Fruit fly (Drosophila melanogaster): ENCODE results near the gene CG44422.
A peak's percentile ranks its signal among the peaks of the same experiment; 100 is the strongest.

Gene CG44422

DNA sequence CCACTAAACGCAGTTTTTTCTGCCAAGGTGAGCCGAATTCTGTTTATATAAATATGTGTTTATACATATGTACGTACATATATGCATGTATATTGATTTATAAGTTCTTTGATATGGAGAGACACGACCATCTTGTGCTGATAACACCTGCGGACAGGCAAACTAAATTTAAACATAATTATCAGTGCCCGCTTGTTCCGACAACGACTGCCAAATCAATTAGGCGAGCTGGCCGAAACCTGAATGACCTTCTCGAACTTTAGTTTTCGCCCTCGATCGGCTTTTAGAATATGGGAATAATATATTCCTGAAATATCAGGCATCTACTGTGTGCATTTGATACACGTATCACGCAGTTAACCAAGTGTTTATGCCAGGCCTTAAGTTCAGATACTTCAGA is 40.2 kb upstream of the CG44422 start:
- TF ChIP-seq gem (tag; optimal IDR thresholded peaks at IDR 0.05) = peak; percentile 25
- no peak for TF ChIP-seq scrt (GFP tag; optimal IDR thresholded peaks at IDR 0.05)
- TF ChIP-seq aop (GFP tag; IDR thresholded peaks at IDR 0.05) = no peak
- no peak for TF ChIP-seq CG9609 (GFP tag; optimal IDR thresholded peaks at IDR 0.05)
- TF ChIP-seq HLH3B (GFP tag; IDR thresholded peaks at IDR 0.05) = no peak
- TF ChIP-seq crc (GFP tag; optimal IDR thresholded peaks at IDR 0.05) = no peak
- TF ChIP-seq sug (tag; optimal IDR thresholded peaks at IDR 0.05) = peak; percentile 42
- no peak for TF ChIP-seq org-1 (GFP tag; optimal IDR thresholded peaks at IDR 0.05)
- TF ChIP-seq mirr (GFP tag; optimal IDR thresholded peaks at IDR 0.05) = peak; percentile 10
- no peak for TF ChIP-seq tup (GFP tag; optimal IDR thresholded peaks at IDR 0.05)
- TF ChIP-seq CG6254 (GFP tag; optimal IDR thresholded peaks at IDR 0.05) = no peak
- no peak for TF ChIP-seq dm (GFP tag; optimal IDR thresholded peaks at IDR 0.05)
- no peak for TF ChIP-seq CG9797 (GFP tag; optimal IDR thresholded peaks at IDR 0.05)
- no peak for TF ChIP-seq CG2129 (GFP tag; IDR thresholded peaks at IDR 0.05; ENCODE audit: partially characterized antibody)
- TF ChIP-seq CG34224 (GFP tag; IDR thresholded peaks at IDR 0.05; ENCODE audit: partially characterized antibody) = no peak
- no peak for TF ChIP-seq Jarid2 (GFP tag; optimal IDR thresholded peaks at IDR 0.05)
- no peak for TF ChIP-seq cato (GFP tag; optimal IDR thresholded peaks at IDR 0.05; ENCODE audit: borderline replicate concordance)
- TF ChIP-seq Med (GFP tag) = peak; percentile 20
- TF ChIP-seq exex (tag; optimal IDR thresholded peaks at IDR 0.05) = peak; percentile 74
- no peak for TF ChIP-seq insv (GFP tag; optimal IDR thresholded peaks at IDR 0.05)
- no peak for TF ChIP-seq CG1529 (GFP tag; optimal IDR thresholded peaks at IDR 0.05)
- TF ChIP-seq Atf-2 (GFP tag; optimal IDR thresholded peaks at IDR 0.05) = no peak
- no peak for TF ChIP-seq slou (GFP tag; optimal IDR thresholded peaks at IDR 0.05)
- no peak for TF ChIP-seq lilli (GFP tag; optimal IDR thresholded peaks at IDR 0.05)
- TF ChIP-seq CG10565 (GFP tag; optimal IDR thresholded peaks at IDR 0.05) = no peak
- no peak for TF ChIP-seq CG6791 (GFP tag; IDR thresholded peaks at IDR 0.05; ENCODE audit: partially characterized antibody)

DNA sequence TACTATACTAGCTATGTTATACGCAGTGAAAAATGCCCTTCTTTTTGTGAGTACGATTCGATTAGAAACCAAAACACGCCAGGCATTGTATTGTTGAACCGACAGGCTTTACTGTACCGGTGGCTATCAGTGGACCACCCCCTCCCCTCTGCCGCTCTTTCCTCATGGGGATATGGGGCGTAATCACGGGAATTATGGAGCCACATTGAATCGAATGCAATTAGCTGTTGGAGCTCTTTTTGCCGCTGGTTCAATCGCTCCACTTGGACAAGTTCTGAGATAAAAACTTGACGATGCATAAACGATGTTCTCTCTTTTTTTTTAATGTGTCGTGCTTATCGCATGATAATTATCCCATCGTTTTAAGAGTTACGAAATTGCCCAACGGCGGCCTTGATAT is 39.6 kb upstream of the CG44422 start:
- TF ChIP-seq CG6813 (GFP tag; optimal IDR thresholded peaks at IDR 0.05) = no peak
- no peak for TF ChIP-seq unpg (GFP tag; optimal IDR thresholded peaks at IDR 0.05)
- TF ChIP-seq CG7963 (GFP tag; IDR thresholded peaks at IDR 0.05; ENCODE audit: partially characterized antibody) = no peak
- no peak for TF ChIP-seq CG13296 (GFP tag; optimal IDR thresholded peaks at IDR 0.05)
- no peak for TF ChIP-seq CG10321 (GFP tag; IDR thresholded peaks at IDR 0.05)
- TF ChIP-seq kay (GFP tag; optimal IDR thresholded peaks at IDR 0.05) = no peak
- no peak for TF ChIP-seq CG6689 (GFP tag; IDR thresholded peaks at IDR 0.05)
- TF ChIP-seq dysf (GFP tag; IDR thresholded peaks at IDR 0.05) = peak; percentile 27; the same call in 1 of the 3 replicates
- TF ChIP-seq ara (GFP tag; IDR thresholded peaks at IDR 0.05) = no peak
- no peak for TF ChIP-seq sima (GFP tag; optimal IDR thresholded peaks at IDR 0.05)
- TF ChIP-seq Dp (GFP tag; optimal IDR thresholded peaks at IDR 0.05) = no peak
- TF ChIP-seq grau (tag; optimal IDR thresholded peaks at IDR 0.05) = peak; percentile 72
- TF ChIP-seq crol (GFP tag; IDR thresholded peaks at IDR 0.05) = peak; percentile 77
- no peak for TF ChIP-seq Ssrp (tag; optimal IDR thresholded peaks at IDR 0.05)
- no peak for TF ChIP-seq tap (tag; optimal IDR thresholded peaks at IDR 0.05)
- TF ChIP-seq tgo (GFP tag; IDR thresholded peaks at IDR 0.05) = 0 out of 3 replicates have a peak, but pooled peaks have one; percentile 13
- no peak for TF ChIP-seq Lpt (GFP tag; optimal IDR thresholded peaks at IDR 0.05)
- TF ChIP-seq schlank (tag; optimal IDR thresholded peaks at IDR 0.05) = no peak
- TF ChIP-seq tll (GFP tag; optimal IDR thresholded peaks at IDR 0.05) = no peak
- no peak for TF ChIP-seq CG3726 (GFP tag; IDR thresholded peaks at IDR 0.05)
- no peak for TF ChIP-seq eve (GFP tag; optimal IDR thresholded peaks at IDR 0.05)
- TF ChIP-seq CG43689 (GFP tag; IDR thresholded peaks at IDR 0.05) = no peak
- peak; percentile 48 for TF ChIP-seq row (GFP tag; IDR thresholded peaks at IDR 0.05)
- 0 out of 4 replicates have a peak, but pooled peaks have one; percentile 9 for TF ChIP-seq chinmo (GFP tag; IDR thresholded peaks at IDR 0.05; ENCODE audit: partially characterized antibody)
- TF ChIP-seq CG11696 (GFP tag; IDR thresholded peaks at IDR 0.05) = no peak
- TF ChIP-seq Drgx (GFP tag; IDR thresholded peaks at IDR 0.05) = 0 out of 2 replicates have a peak, but pooled peaks have one; percentile 14
